Worm (Caenorhabditis elegans): Measurements from ENCODE around the gene phf-10.

ce11 chrV:281616-282015, 29.7 kb downstream of the phf-10 start, which contains the start of gene npr-5:
- TF ChIP-seq lin-35 (GFP tag; optimal IDR thresholded peaks at IDR 0.05): no peak
- TF ChIP-seq mel-28 (tag; optimal IDR thresholded peaks at IDR 0.05; ENCODE audit: borderline replicate concordance): no peak
- no peak for TF ChIP-seq C06A6.2 (GFP tag; conservative IDR thresholded peaks at IDR 0.05)
- no peak for TF ChIP-seq egrh-3 (GFP tag; IDR thresholded peaks at IDR 0.05)
- no peak for TF ChIP-seq ZK185.1 (tag; optimal IDR thresholded peaks at IDR 0.05; ENCODE audit: poor library complexity, severe bottlenecking)
- TF ChIP-seq hlh-26 (GFP tag; conservative IDR thresholded peaks at IDR 0.05): no peak
- no peak for TF ChIP-seq snpc-4 (GFP tag; optimal IDR thresholded peaks at IDR 0.05)
- TF ChIP-seq snpc-4 (tag; optimal IDR thresholded peaks at IDR 0.05): no peak
- no peak for TF ChIP-seq rpc-1 (optimal IDR thresholded peaks at IDR 0.05)
- TF ChIP-seq rpc-1 (tag; optimal IDR thresholded peaks at IDR 0.05): no peak
- no peak for TF ChIP-seq him-1 (tag; optimal IDR thresholded peaks at IDR 0.05)

Measured in whole organism, young adult.